Worm (Caenorhabditis elegans) whole organism, L4 larva: Measurements from ENCODE around the gene tost-1.
A peak's percentile ranks its signal among the peaks of the same experiment; 100 is the strongest.

Experiments
- D1046.2 ChIP-seq: fragments of 200-800 bp; sonication (Bioruptor generic); IDR thresholded peaks from 2 replicates; pipeline ENCODE4 v1.3.6; 2022; ENCODE audit warnings: missing genetic modification characterization, missing compliant biosample characterization
- F37D6.2 ChIP-seq: sonication (generic microtip); optimal IDR thresholded peaks from 2 replicates; lab custom pipeline; 2016; ENCODE audit warnings: mild to moderate bottlenecking, missing genetic modification characterization, missing compliant biosample characterization
- F44E2.7 ChIP-seq: fragments of 200-800 bp; sonication (Bioruptor generic); IDR thresholded peaks from 2 replicates; pipeline ENCODE4 v2.1.2; 2022; ENCODE audit warnings: missing genetic modification characterization, missing compliant biosample characterization
- R02D3.7 ChIP-seq: fragments of 150-350 bp; sonication (generic microtip); optimal IDR thresholded peaks from 3 replicates; lab custom pipeline; 2014; ENCODE audit warnings: missing biosample characterization, missing genetic modification characterization
- T20F7.1 ChIP-seq: fragments of 200-800 bp; sonication (Bioruptor generic); optimal IDR thresholded peaks from 2 replicates; lab custom pipeline; 2018; ENCODE audit warnings: mild to moderate bottlenecking, missing genetic modification characterization, missing compliant biosample characterization
- T26A8.4 ChIP-seq: fragments of 200-800 bp; sonication (Bioruptor generic); IDR thresholded peaks from 2 replicates; pipeline ENCODE4 v1.3.6; 2022; ENCODE audit warnings: missing genetic modification characterization, missing compliant biosample characterization
- Y48G9A.11 ChIP-seq: fragments of 200-800 bp; sonication (Bioruptor generic); IDR thresholded peaks from 2 replicates; pipeline ENCODE4 v1.3.6; 2022; ENCODE audit warnings: missing genetic modification reagents, missing genetic modification characterization, missing compliant biosample characterization
- Y5F2A.4 ChIP-seq: fragments of 200-800 bp; sonication (Bioruptor generic); optimal IDR thresholded peaks from 2 replicates; lab custom pipeline; 2018; ENCODE audit warnings: mild to moderate bottlenecking, missing genetic modification characterization, missing compliant biosample characterization
- ZK337.2 ChIP-seq: fragments of 200-800 bp; sonication (Bioruptor generic); IDR thresholded peaks from 2 replicates; pipeline ENCODE4 v1.3.6; 2022; ENCODE audit warnings: missing genetic modification reagents, missing genetic modification characterization, missing compliant biosample characterization
- ZK546.5 ChIP-seq, 2 experiments: sonication (generic microtip); optimal IDR thresholded peaks; 2 replicates each; lab custom pipeline; 2017; ENCODE audit warnings: missing biosample characterization in 2 of 2, missing genetic modification characterization in 2 of 2
- aha-1 ChIP-seq: fragments of 150-350 bp; peaks from one replicate; lab custom pipeline; 2014; ENCODE audit warnings: missing biosample characterization, missing genetic modification characterization
- ama-1 ChIP-seq: fragments of 150-350 bp; optimal IDR thresholded peaks from 2 replicates; lab custom pipeline; 2014; ENCODE audit warnings: inconsistent platforms, mixed read lengths
- ceh-32 ChIP-seq: sonication (generic microtip); optimal IDR thresholded peaks from 2 replicates; lab custom pipeline; 2016; ENCODE audit warnings: mild to moderate bottlenecking, missing genetic modification characterization, missing compliant biosample characterization; ENCODE audit not compliant: poor library complexity
- ceh-62 ChIP-seq: sonication (generic microtip); optimal IDR thresholded peaks from 2 replicates; lab custom pipeline; 2017; ENCODE audit warnings: missing biosample characterization, missing genetic modification characterization
- ceh-82 ChIP-seq: sonication (generic microtip); optimal IDR thresholded peaks from 2 replicates; lab custom pipeline; 2017; ENCODE audit warnings: missing biosample characterization, missing genetic modification characterization
- daf-16 ChIP-seq, 3 experiments: sonication (generic microtip); optimal IDR thresholded peaks; 2 replicates each; lab custom pipeline; 2016 to 2017; ENCODE audit warnings: missing genetic modification characterization in 3 of 3, missing genetic modification reagents in 3 of 3, mild to moderate bottlenecking in 2 of 3, missing compliant biosample characterization in 2 of 3, missing biosample characterization in 1 of 3, moderate library complexity in 1 of 3
- daf-8 ChIP-seq: fragments of 200-800 bp; sonication (Bioruptor generic); IDR thresholded peaks from 2 replicates; pipeline ENCODE4 v1.3.6; 2022; ENCODE audit warnings: missing genetic modification characterization, missing compliant biosample characterization
- dmd-8 ChIP-seq: fragments of 200-800 bp; sonication (Bioruptor generic); IDR thresholded peaks from 2 replicates; pipeline ENCODE4 v1.3.6; 2022; ENCODE audit warnings: missing genetic modification characterization, missing compliant biosample characterization
- dpl-1 ChIP-seq: fragments of 150-350 bp; optimal IDR thresholded peaks from 2 replicates; lab custom pipeline; 2014; ENCODE audit warnings: missing biosample characterization, missing genetic modification reagents, missing genetic modification characterization
- dve-1 ChIP-seq: sonication (generic microtip); optimal IDR thresholded peaks from 2 replicates; lab custom pipeline; 2017; ENCODE audit warnings: antibody characterized with exemption, mild to moderate bottlenecking, missing genetic modification characterization, missing compliant biosample characterization; ENCODE audit not compliant: insufficient read depth
- fkh-10 ChIP-seq: fragments of 150-350 bp; optimal IDR thresholded peaks from 2 replicates; lab custom pipeline; 2014; ENCODE audit warnings: missing biosample characterization, missing genetic modification reagents, missing genetic modification characterization
- fos-1 ChIP-seq: fragments of 150-350 bp; optimal IDR thresholded peaks from 2 replicates; lab custom pipeline; 2014; ENCODE audit warnings: missing biosample characterization, missing genetic modification characterization
- hif-1 ChIP-seq, 2 experiments: sonication (generic microtip); optimal IDR thresholded peaks; 2 replicates each; lab custom pipeline; 2016 to 2017; ENCODE audit warnings: missing compliant biosample characterization in 2 of 2, missing genetic modification characterization in 2 of 2, missing genetic modification reagents in 2 of 2, missing genotype in 2 of 2, mild to moderate bottlenecking in 1 of 2
- lim-7 ChIP-seq: fragments of 200-800 bp; sonication (Bioruptor generic); IDR thresholded peaks from 2 replicates; pipeline ENCODE4 v1.3.6; 2022; ENCODE audit warnings: missing genetic modification characterization, missing compliant biosample characterization
- lin-1 ChIP-seq: fragments of 200-800 bp; sonication (Bioruptor generic); IDR thresholded peaks from 2 replicates; pipeline ENCODE4 v1.3.6; 2022; ENCODE audit warnings: missing genetic modification reagents, missing genetic modification characterization, missing compliant biosample characterization
- lin-13 ChIP-seq: fragments of 150-350 bp; optimal IDR thresholded peaks from 2 replicates; lab custom pipeline; 2014; ENCODE audit warnings: missing biosample characterization, missing genetic modification reagents, missing genetic modification characterization
- lin-29 ChIP-seq: fragments of 200-800 bp; sonication (Bioruptor generic); IDR thresholded peaks from 2 replicates; pipeline ENCODE4 v1.3.6; 2022; ENCODE audit warnings: missing genetic modification reagents, missing genetic modification characterization, missing compliant biosample characterization
- lsy-2 ChIP-seq, 2 experiments: fragments of 150-350 bp in 1 of 2; sonication (generic microtip) in 1 of 2; optimal IDR thresholded peaks; 2 replicates each; lab custom pipeline; 2014 to 2017; ENCODE audit warnings: missing biosample characterization in 2 of 2, missing genetic modification characterization in 2 of 2
- mep-1 ChIP-seq: fragments of 150-350 bp; sonication (generic microtip); optimal IDR thresholded peaks from 3 replicates; lab custom pipeline; 2014; ENCODE audit warnings: missing biosample characterization, missing genetic modification characterization
- mes-2 ChIP-seq: sonication (generic microtip); optimal IDR thresholded peaks from 2 replicates; lab custom pipeline; 2016; ENCODE audit warnings: missing genotype, mild to moderate bottlenecking, missing genetic modification characterization, missing compliant biosample characterization; ENCODE audit not compliant: poor library complexity, severe bottlenecking
- mxl-3 ChIP-seq: fragments of 200-800 bp; sonication (Bioruptor generic); optimal IDR thresholded peaks from 2 replicates; lab custom pipeline; 2018; ENCODE audit warnings: mild to moderate bottlenecking, missing genetic modification characterization, missing compliant biosample characterization
- nhr-10 ChIP-seq: fragments of 150-350 bp; optimal IDR thresholded peaks from 2 replicates; lab custom pipeline; 2014; ENCODE audit warnings: missing biosample characterization, missing genetic modification characterization
- nhr-11 ChIP-seq: fragments of 150-350 bp; optimal IDR thresholded peaks from 2 replicates; lab custom pipeline; 2014; ENCODE audit warnings: missing biosample characterization, missing genetic modification characterization
- nhr-28 ChIP-seq: fragments of 150-350 bp; optimal IDR thresholded peaks from 2 replicates; lab custom pipeline; 2014; ENCODE audit warnings: missing biosample characterization, missing genetic modification characterization
- nhr-76 ChIP-seq: fragments of 150-350 bp; optimal IDR thresholded peaks from 2 replicates; lab custom pipeline; 2014; ENCODE audit warnings: missing biosample characterization, missing genetic modification characterization
- pha-4 ChIP-seq, 2 experiments: fragments of 150-350 bp in 1 of 2; fragments of 200-800 bp in 1 of 2; sonication (Bioruptor generic) in 1 of 2; IDR thresholded peaks in 1 of 2; optimal IDR thresholded peaks in 1 of 2; 2 replicates each; pipeline versions ENCODE4 v1.3.6 to Lab custom; 2014 to 2022; ENCODE audit warnings: missing genetic modification characterization in 2 of 2, missing genetic modification reagents in 2 of 2, missing biosample characterization in 1 of 2, missing compliant biosample characterization in 1 of 2
- php-3 ChIP-seq: fragments of 200-800 bp; sonication (Bioruptor generic); IDR thresholded peaks from 2 replicates; pipeline ENCODE4 v1.3.6; 2022; ENCODE audit warnings: missing genetic modification reagents, missing genetic modification characterization, missing compliant biosample characterization
- rbr-2 ChIP-seq: sonication (generic microtip); optimal IDR thresholded peaks from 2 replicates; lab custom pipeline; 2016; ENCODE audit warnings: missing genotype, missing genetic modification characterization, missing compliant biosample characterization
- saeg-2 ChIP-seq: fragments of 200-800 bp; sonication (Bioruptor generic); IDR thresholded peaks from 2 replicates; pipeline ENCODE4 v1.3.6; 2022; ENCODE audit warnings: missing genetic modification reagents, missing genetic modification characterization, missing compliant biosample characterization
- sdz-12 ChIP-seq: fragments of 200-800 bp; sonication (Bioruptor generic); optimal IDR thresholded peaks from 2 replicates; lab custom pipeline; 2018; ENCODE audit warnings: mild to moderate bottlenecking, missing genetic modification characterization, missing compliant biosample characterization
- snpc-1.2 ChIP-seq: fragments of 200-800 bp; sonication (Bioruptor generic); IDR thresholded peaks from 2 replicates; pipeline ENCODE4 v1.3.6; 2022; ENCODE audit warnings: missing genetic modification reagents, missing genetic modification characterization, missing compliant biosample characterization
- tag-97 ChIP-seq: fragments of 200-800 bp; sonication (Bioruptor generic); IDR thresholded peaks from 2 replicates; pipeline ENCODE4 v1.3.6; 2022; ENCODE audit warnings: missing genetic modification characterization, missing compliant biosample characterization
- zfp-2 ChIP-seq: sonication (generic microtip); optimal IDR thresholded peaks from 2 replicates; lab custom pipeline; 2016; ENCODE audit warnings: mild to moderate bottlenecking, missing genetic modification characterization, missing compliant biosample characterization
- zip-2 ChIP-seq: fragments of 150-350 bp; optimal IDR thresholded peaks from 2 replicates; lab custom pipeline; 2014; ENCODE audit warnings: missing biosample characterization, missing genetic modification characterization

The tost-1 gene

ce11 chrIII:4912317-4912716, 34.2 kb upstream of the tost-1 start, which contains the start of the genes F26F4.9 and cee-1 (continued):
- TF ChIP-seq mep-1 (tag; lab: Kevin White, UChicago) = peak; percentile 38
- TF ChIP-seq rbr-2 (tag; lab: Kevin White, UChicago) = peak; percentile 32
- TF ChIP-seq ZK337.2 (GFP tag; lab: Robert Waterston, UW) = peak; percentile 73
- TF ChIP-seq Y48G9A.11 (GFP tag; lab: Robert Waterston, UW) = 0 out of 2 replicates have a peak, but pooled peaks have one; percentile 15

DNA sequence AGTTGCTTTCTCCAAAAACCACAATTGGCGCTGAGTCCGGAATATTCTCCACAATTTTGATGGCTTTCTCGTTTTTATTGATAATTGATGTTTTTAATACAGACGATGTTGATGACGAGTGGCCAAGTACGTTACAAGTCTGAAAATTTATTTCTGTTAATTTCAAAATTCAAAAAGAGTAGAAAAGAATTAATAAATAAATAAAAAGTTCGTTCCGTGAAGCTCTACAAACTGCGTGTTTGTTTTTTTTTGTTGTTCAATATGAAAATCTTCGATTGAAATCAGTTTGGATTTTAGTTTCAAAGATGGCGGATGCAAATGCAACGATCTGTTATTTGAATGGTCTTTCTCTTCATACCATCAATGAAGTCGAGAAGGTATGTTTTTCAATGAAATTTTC, 32.8 kb upstream of the tost-1 start, which contains the start of gene F26F4.2:
F26F4.2 (plus strand) TSS at position 301 of the 400 bp plus-strand sequence.
- TF ChIP-seq zfp-2 (tag; lab: Kevin White, UChicago) (no peak), nhr-11 (tag; lab: Kevin White, UChicago) (no peak), fos-1 (no peak), hif-1 (tag; optimal IDR thresholded peaks at IDR 0.05; lab: Kevin White, UChicago) (no peak), T20F7.1 (GFP tag; lab: Kevin White, UChicago) (no peak), ceh-82 (no peak), nhr-28 (tag; lab: Kevin White, UChicago) (no peak), php-3 (GFP tag; lab: Robert Waterston, UW) (no peak), dmd-8 (GFP tag; lab: Robert Waterston, UW) (no peak), daf-8 (GFP tag; lab: Robert Waterston, UW) (no peak), sdz-12 (GFP tag; lab: Kevin White, UChicago) (no peak), ceh-62 (no peak), nhr-10 (no peak), F44E2.7 (GFP tag; lab: Robert Waterston, UW) (no peak), ceh-32 (tag; lab: Kevin White, UChicago) (no peak), mxl-3 (GFP tag; lab: Kevin White, UChicago) (no peak), fkh-10 (no peak), F37D6.2 (tag; lab: Kevin White, UChicago) (no peak)

DNA sequence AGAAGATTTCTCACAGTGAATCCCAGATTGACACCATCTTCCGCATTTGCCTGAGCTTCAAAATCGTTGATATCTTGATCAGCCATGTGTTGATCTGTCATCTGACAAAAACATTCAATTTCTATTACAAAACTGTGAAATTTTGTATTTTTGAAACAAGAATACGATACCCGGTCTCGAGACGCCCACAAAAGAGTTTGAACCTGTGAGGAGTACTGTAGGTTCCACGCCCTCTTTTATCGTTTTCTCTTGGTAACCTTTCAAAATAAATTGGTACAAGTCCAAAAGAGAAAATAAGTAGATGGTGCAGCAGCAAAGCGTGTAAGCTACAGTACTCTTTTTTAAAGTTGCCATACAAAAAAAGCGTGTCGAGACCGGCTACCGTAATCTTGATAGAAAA, 31.8 kb upstream of the tost-1 start, which contains the start of gene F26F4.12:
F26F4.12 (minus strand) TSS at position 101 of the 400 bp plus-strand sequence.
- TF ChIP-seq lin-13 (GFP tag; lab: Kevin White, UChicago) (no peak), lin-29 (no peak)
- TF ChIP-seq, all 104 proteins: peak for 0

ce11 chrIII:4906896-4907295, 28.8 kb upstream of the tost-1 start, which contains the start of gene rom-1:
TSS of gene rom-1 (plus strand) at chrIII:4907196.
- TF ChIP-seq T26A8.4 (GFP tag; lab: Robert Waterston, UW) (no peak), lin-1 (no peak), ZK546.5 (tag; optimal IDR thresholded peaks at IDR 0.05; lab: Kevin White, UChicago) (no peak), lsy-2 (tag; optimal IDR thresholded peaks at IDR 0.05; lab: Kevin White, UChicago) (no peak), Y5F2A.4 (GFP tag; lab: Kevin White, UChicago) (no peak), lim-7 (GFP tag; lab: Robert Waterston, UW) (no peak), dpl-1 (no peak), snpc-1.2 (GFP tag; lab: Robert Waterston, UW) (no peak), T20F7.1 (GFP tag; lab: Kevin White, UChicago) (no peak), aha-1 (tag; lab: Kevin White, UChicago) (no peak), ama-1 (lab: Kevin White, UChicago) (no peak), D1046.2 (no peak), R02D3.7 (tag; lab: Kevin White, UChicago) (no peak)

ce11 chrIII:4906365-4906764, 28.3 kb upstream of the tost-1 start:
- no peak for TF ChIP-seq saeg-2 (GFP tag; lab: Robert Waterston, UW)
- TF ChIP-seq nhr-76 (tag; lab: Kevin White, UChicago) = no peak
- no peak for TF ChIP-seq ceh-32 (tag; lab: Kevin White, UChicago)
- TF ChIP-seq zip-2 (tag; lab: Kevin White, UChicago) = no peak
- TF ChIP-seq D1046.2 = no peak
- TF ChIP-seq dve-1 (tag; lab: Kevin White, UChicago) = peak; percentile 35
- no peak for TF ChIP-seq daf-16 (GFP tag; optimal IDR thresholded peaks at IDR 0.05; lab: Kevin White, UChicago)
- peak; percentile 16 for TF ChIP-seq daf-16 (tag; optimal IDR thresholded peaks at IDR 0.05; lab: Kevin White, UChicago)
- no peak for TF ChIP-seq tag-97 (GFP tag; lab: Robert Waterston, UW)
- no peak for TF ChIP-seq ceh-62
- TF ChIP-seq mxl-3 (GFP tag; lab: Kevin White, UChicago) = peak; percentile 25
- TF ChIP-seq pha-4 (GFP tag; IDR thresholded peaks at IDR 0.05; lab: Robert Waterston, UW) = no peak
- no peak for TF ChIP-seq pha-4 (tag; optimal IDR thresholded peaks at IDR 0.05; lab: Kevin White, UChicago)
- peak; percentile 25 for TF ChIP-seq dpl-1
- TF ChIP-seq mes-2 (tag; lab: Kevin White, UChicago) = peak; percentile 22
